Worm (Caenorhabditis elegans): ENCODE results near the gene srg-67.
A peak's percentile ranks its signal among the peaks of the same experiment; 100 is the strongest.

Gene srg-67

DNA sequence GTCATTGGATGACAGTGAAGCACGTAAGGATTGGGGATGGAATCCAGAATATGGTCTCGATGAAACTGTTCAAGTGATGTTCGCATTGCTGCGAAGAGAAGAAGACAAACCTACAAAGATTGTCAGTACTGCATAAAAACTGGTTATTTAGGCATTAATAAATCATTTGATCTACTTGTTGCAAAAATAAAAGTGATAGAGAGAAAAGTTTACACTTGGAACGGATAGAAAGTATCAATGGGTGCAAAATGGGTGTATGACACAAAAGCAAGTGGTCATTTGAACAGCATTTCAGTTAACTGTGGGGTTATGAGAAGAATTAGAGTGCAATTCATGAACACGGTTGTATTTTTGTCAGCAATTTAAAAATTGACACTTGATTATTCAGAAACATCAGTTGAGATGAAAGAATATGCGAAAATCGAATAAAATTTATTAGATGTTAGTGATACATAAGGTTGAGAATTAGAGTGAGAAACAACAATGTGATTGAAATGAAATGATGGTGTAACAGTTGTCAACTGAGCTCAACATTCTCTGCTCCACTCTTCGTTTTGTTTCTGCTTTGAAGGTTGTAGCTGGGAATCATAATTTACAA lies 49.9 kb downstream of the srg-67 start, which contains the start of gene F08F3.10 (continued):
- TF ChIP-seq mdl-1 (tag; optimal IDR thresholded peaks at IDR 0.05) (no peak), tlp-1 (tag; optimal IDR thresholded peaks at IDR 0.05) (no peak), ztf-11 (tag; optimal IDR thresholded peaks at IDR 0.05) (no peak), C16A3.4 (tag; optimal IDR thresholded peaks at IDR 0.05) (no peak), zip-4 (GFP tag; optimal IDR thresholded peaks at IDR 0.05) (no peak), ceh-63 (GFP tag; optimal IDR thresholded peaks at IDR 0.05) (no peak), snu-23 (GFP tag; optimal IDR thresholded peaks at IDR 0.05) (no peak), fos-1 (tag; optimal IDR thresholded peaks at IDR 0.05) (no peak), hpl-2 (GFP tag; optimal IDR thresholded peaks at IDR 0.05) (no peak), sox-4 (tag; optimal IDR thresholded peaks at IDR 0.05) (no peak), dpl-1 (GFP tag; optimal IDR thresholded peaks at IDR 0.05) (no peak), efl-3 (GFP tag; optimal IDR thresholded peaks at IDR 0.05) (no peak), ets-5 (GFP tag; IDR thresholded peaks at IDR 0.05) (no peak), sptf-1 (tag; optimal IDR thresholded peaks at IDR 0.05) (no peak), alr-1 (tag; optimal IDR thresholded peaks at IDR 0.05; ENCODE audit: borderline replicate concordance) (no peak), fkh-4 (tag; optimal IDR thresholded peaks at IDR 0.05; ENCODE audit: borderline replicate concordance) (no peak), ceh-8 (GFP tag; optimal IDR thresholded peaks at IDR 0.05) (no peak), ceh-88 (GFP tag; IDR thresholded peaks at IDR 0.05) (no peak), hlh-4 (tag; optimal IDR thresholded peaks at IDR 0.05) (no peak), nhr-76 (tag; optimal IDR thresholded peaks at IDR 0.05) (no peak), pax-3 (tag; optimal IDR thresholded peaks at IDR 0.05) (no peak), nhr-71 (tag; optimal IDR thresholded peaks at IDR 0.05) (peak; percentile 16), nhr-237 (tag; optimal IDR thresholded peaks at IDR 0.05) (no peak), sup-37 (GFP tag; optimal IDR thresholded peaks at IDR 0.05) (no peak)

Measured in whole organism, L1 larva.